Worm (Caenorhabditis elegans): Measurements from ENCODE around the gene T05C12.4.

Gene T05C12.4

ce11 chrII:8128273-8129039 is 51.7 kb downstream of the T05C12.4 start (continued):
- no peak for TF ChIP-seq hif-1 (tag; optimal IDR thresholded peaks at IDR 0.05)
- no peak for TF ChIP-seq mdt-29 (GFP tag; IDR thresholded peaks at IDR 0.05)
- peak in 1 of 2 experiments; percentile 96 for TF ChIP-seq unc-62 (GFP tag; optimal IDR thresholded peaks at IDR 0.05 in 1 of 2)
- no peak for TF ChIP-seq unc-62 (tag; optimal IDR thresholded peaks at IDR 0.05)

- TF ChIP-seq nhr-28 (tag; optimal IDR thresholded peaks at IDR 0.05): no peak
- no peak for TF ChIP-seq mep-1 (tag; optimal IDR thresholded peaks at IDR 0.05)
- no peak for TF ChIP-seq hif-1 (tag; optimal IDR thresholded peaks at IDR 0.05)
- TF ChIP-seq cey-2 (tag; optimal IDR thresholded peaks at IDR 0.05; ENCODE audit: borderline replicate concordance, insufficient read depth): no peak
- no peak for TF ChIP-seq nhr-41 (GFP tag; IDR thresholded peaks at IDR 0.05)
- no peak for TF ChIP-seq ceh-28 (tag; optimal IDR thresholded peaks at IDR 0.05)
- no peak for TF ChIP-seq R02D3.7 (tag; optimal IDR thresholded peaks at IDR 0.05)
- no peak for TF ChIP-seq mes-2 (tag; optimal IDR thresholded peaks at IDR 0.05; ENCODE audit: poor library complexity, severe bottlenecking)
- no peak for TF ChIP-seq set-16 (GFP tag; IDR thresholded peaks at IDR 0.05)
- no peak for TF ChIP-seq ztf-11 (tag; optimal IDR thresholded peaks at IDR 0.05)
- TF ChIP-seq attf-4 (tag; optimal IDR thresholded peaks at IDR 0.05): no peak
- TF ChIP-seq dmd-6 (GFP tag; IDR thresholded peaks at IDR 0.05): no peak
- TF ChIP-seq Y75B8A.6 (GFP tag; IDR thresholded peaks at IDR 0.05): no peak
- TF ChIP-seq nhr-237 (tag; optimal IDR thresholded peaks at IDR 0.05): no peak
- no peak for TF ChIP-seq tra-1 (GFP tag; IDR thresholded peaks at IDR 0.05)
- no peak for TF ChIP-seq jun-1 (tag; optimal IDR thresholded peaks at IDR 0.05)
- TF ChIP-seq F44E2.7 (GFP tag; IDR thresholded peaks at IDR 0.05): no peak
- TF ChIP-seq zip-2 (tag; optimal IDR thresholded peaks at IDR 0.05): no peak
- no peak for TF ChIP-seq nhr-25 (tag; optimal IDR thresholded peaks at IDR 0.05; ENCODE audit: borderline replicate concordance, insufficient read depth)
- no peak for TF ChIP-seq lir-3 (tag; optimal IDR thresholded peaks at IDR 0.05)
Observed at ce11 chrII:8127794-8128193, 52.4 kb downstream of the T05C12.4 start.
